Fruit fly (Drosophila melanogaster) whole organism, embryonic: ENCODE measurements around the gene pix.

Source experiments
- Atf6 ChIP-seq: fragments of 200-800 bp; sonication (Bioruptor generic); IDR thresholded peaks from 2 replicates; pipeline ENCODE4 v1.3.6; 2022; ENCODE audit warnings: missing biosample characterization, missing genetic modification characterization
- CG10147 ChIP-seq: fragments of 200-800 bp; sonication (Bioruptor generic); optimal IDR thresholded peaks from 2 replicates; lab custom pipeline; 2019; ENCODE audit warnings: missing biosample characterization, mild to moderate bottlenecking, missing genetic modification characterization, moderate library complexity
- CG10267 ChIP-seq: fragments of 200-800 bp; sonication (Bioruptor generic); optimal IDR thresholded peaks from 2 replicates; lab custom pipeline; 2018; ENCODE audit warnings: missing biosample characterization, mild to moderate bottlenecking, missing genetic modification characterization, moderate library complexity
- CG10543 ChIP-seq: fragments of 200-800 bp; sonication (Bioruptor generic); optimal IDR thresholded peaks from 3 replicates; lab custom pipeline; 2017; ENCODE audit warnings: missing biosample characterization, mild to moderate bottlenecking, missing genetic modification characterization, moderate library complexity
- CG11085 ChIP-seq: fragments of 200-800 bp; sonication (Bioruptor generic); IDR thresholded peaks from 2 replicates; pipeline ENCODE4 v1.3.6; 2022; ENCODE audit warnings: missing biosample characterization, missing genetic modification characterization
- CG11504 ChIP-seq: fragments of 200-800 bp; sonication (Bioruptor generic); optimal IDR thresholded peaks from 3 replicates; lab custom pipeline; 2019; ENCODE audit warnings: missing biosample characterization, mild to moderate bottlenecking, missing genetic modification characterization, moderate library complexity
- CG12071 ChIP-seq: fragments of 200-800 bp; sonication (Bioruptor generic); optimal IDR thresholded peaks from 3 replicates; lab custom pipeline; 2018; ENCODE audit warnings: missing biosample characterization, mild to moderate bottlenecking, missing genetic modification characterization
- CG13624 ChIP-seq: fragments of 200-800 bp; sonication (Bioruptor generic); optimal IDR thresholded peaks from 2 replicates; lab custom pipeline; 2016; ENCODE audit warnings: missing biosample characterization, missing genetic modification characterization
- CG14014 ChIP-seq: fragments of 200-800 bp; sonication (Bioruptor generic); IDR thresholded peaks from 2 replicates; pipeline ENCODE4 v1.3.6; 2022; ENCODE audit warnings: missing biosample characterization, missing genetic modification characterization
- CG17385 ChIP-seq: fragments of 200-800 bp; sonication (Bioruptor generic); optimal IDR thresholded peaks from 3 replicates; lab custom pipeline; 2018; ENCODE audit warnings: missing biosample characterization, mild to moderate bottlenecking, missing genetic modification characterization
- CG1832 ChIP-seq: fragments of 200-800 bp; sonication (Bioruptor generic); optimal IDR thresholded peaks from 2 replicates; lab custom pipeline; 2017; ENCODE audit warnings: missing biosample characterization, mild to moderate bottlenecking, missing genetic modification characterization, inconsistent platforms
- CG18476 ChIP-seq: fragments of 200-800 bp; sonication (Bioruptor generic); optimal IDR thresholded peaks from 2 replicates; lab custom pipeline; 2016; ENCODE audit warnings: missing biosample characterization, mild to moderate bottlenecking, missing genetic modification characterization
- CG2120 ChIP-seq: fragments of 200-800 bp; sonication (Bioruptor generic); optimal IDR thresholded peaks from 3 replicates; lab custom pipeline; 2016; ENCODE audit warnings: missing biosample characterization, missing genetic modification characterization
- CG2712 ChIP-seq: fragments of 200-800 bp; optimal IDR thresholded peaks from 3 replicates; lab custom pipeline; 2019; ENCODE audit warnings: missing biosample characterization, mild to moderate bottlenecking, missing genetic modification characterization, moderate library complexity
- CG32532 ChIP-seq: fragments of 200-800 bp; sonication (Bioruptor generic); IDR thresholded peaks from 2 replicates; pipeline ENCODE4 v1.3.6; 2022; ENCODE audit warnings: missing biosample characterization, missing genetic modification characterization
- CG3847 ChIP-seq: fragments of 200-800 bp; sonication (Bioruptor generic); IDR thresholded peaks from 2 replicates; pipeline ENCODE4 v1.3.6; 2022; ENCODE audit warnings: missing biosample characterization, missing genetic modification characterization
- CG4282 ChIP-seq: fragments of 200-800 bp; sonication (Bioruptor generic); optimal IDR thresholded peaks from 2 replicates; lab custom pipeline; 2016; ENCODE audit warnings: missing biosample characterization, missing genetic modification characterization
- CG43689 ChIP-seq: fragments of 200-800 bp; sonication (Bioruptor generic); IDR thresholded peaks from 2 replicates; pipeline ENCODE4 v1.3.6; 2022; ENCODE audit warnings: missing biosample characterization, missing genetic modification characterization
- CG5180 ChIP-seq: fragments of 200-800 bp; sonication (Bioruptor generic); optimal IDR thresholded peaks from 3 replicates; lab custom pipeline; 2017; ENCODE audit warnings: missing biosample characterization, missing genetic modification characterization, mild to moderate bottlenecking, moderate library complexity, missing genetic modification reagents
- CG6272 ChIP-seq: fragments of 200-800 bp; sonication (Bioruptor generic); IDR thresholded peaks from 2 replicates; pipeline ENCODE4 v1.3.6; 2022; ENCODE audit warnings: missing biosample characterization, missing genetic modification characterization
- CG6683 ChIP-seq: fragments of 200-800 bp; sonication (Bioruptor generic); optimal IDR thresholded peaks from 2 replicates; lab custom pipeline; 2017; ENCODE audit warnings: missing biosample characterization, mild to moderate bottlenecking, missing genetic modification characterization, missing genetic modification reagents
- CG6791 ChIP-seq: fragments of 200-800 bp; sonication (Bioruptor generic); IDR thresholded peaks from 3 replicates; pipeline ENCODE4 v1.3.6; 2022; ENCODE audit warnings: missing biosample characterization, missing genetic modification characterization; ENCODE audit not compliant: partially characterized antibody
- CG7271 ChIP-seq: fragments of 200-800 bp; sonication (Bioruptor generic); optimal IDR thresholded peaks from 2 replicates; lab custom pipeline; 2018; ENCODE audit warnings: missing biosample characterization, mild to moderate bottlenecking, missing genetic modification characterization, moderate library complexity
- CkIIα-i1 ChIP-seq: fragments of 200-800 bp; sonication (Bioruptor generic); IDR thresholded peaks from 2 replicates; pipeline ENCODE4 v1.3.6; 2022; ENCODE audit warnings: missing biosample characterization, missing genetic modification characterization
- Dbx ChIP-seq: fragments of 200-800 bp; sonication (Bioruptor generic); IDR thresholded peaks from 3 replicates; pipeline ENCODE4 v1.3.6; 2022; ENCODE audit warnings: missing biosample characterization, missing genetic modification characterization
- Doc3 ChIP-seq: fragments of 200-800 bp; sonication (Bioruptor generic); IDR thresholded peaks from 3 replicates; pipeline ENCODE4 v1.3.6; 2022; ENCODE audit warnings: missing biosample characterization, missing genetic modification characterization; ENCODE audit not compliant: partially characterized antibody
- Dref ChIP-seq: fragments of 200-800 bp; sonication (Bioruptor generic); IDR thresholded peaks from 2 replicates; pipeline ENCODE4 v1.3.6; 2022; ENCODE audit warnings: missing biosample characterization, missing genetic modification characterization
- Eip74EF ChIP-seq, 2 experiments: fragments of 200-800 bp in 1 of 2; fragments of >200 bp in 1 of 2; sonication (Bioruptor generic) in 1 of 2; optimal IDR thresholded peaks; 2 replicates each; lab custom pipeline; 2017 to 2019; ENCODE audit warnings: missing biosample characterization in 2 of 2, missing genetic modification characterization in 2 of 2, mild to moderate bottlenecking in 1 of 2, moderate library complexity in 1 of 2
- Gug ChIP-seq: fragments of 200-800 bp; sonication (Bioruptor generic); IDR thresholded peaks from 4 replicates; pipeline ENCODE4 v1.3.6; 2022; ENCODE audit warnings: missing biosample characterization, missing genetic modification characterization
- HLH4C ChIP-seq: fragments of 200-800 bp; sonication (Bioruptor generic); IDR thresholded peaks from 3 replicates; pipeline ENCODE4 v1.3.6; 2022; ENCODE audit warnings: missing biosample characterization, missing genetic modification characterization; ENCODE audit not compliant: partially characterized antibody
- Hand ChIP-seq: fragments of 200-800 bp; sonication (Bioruptor generic); optimal IDR thresholded peaks from 2 replicates; lab custom pipeline; 2017; ENCODE audit warnings: mild to moderate bottlenecking, missing biosample characterization, missing genetic modification reagents, missing genetic modification characterization
- HmgZ ChIP-seq: fragments of 200-800 bp; sonication (Bioruptor generic); optimal IDR thresholded peaks from 2 replicates; lab custom pipeline; 2018; ENCODE audit warnings: missing biosample characterization, mild to moderate bottlenecking, missing genetic modification characterization
- Hr39 ChIP-seq: fragments of >200 bp; optimal IDR thresholded peaks from 2 replicates; lab custom pipeline; 2017
- Lpt ChIP-seq: fragments of >200 bp; optimal IDR thresholded peaks from 2 replicates; lab custom pipeline; 2018; ENCODE audit warnings: missing biosample characterization, missing genetic modification characterization
- Mad ChIP-seq: fragments of 200-800 bp; sonication (Bioruptor generic); optimal IDR thresholded peaks from 2 replicates; lab custom pipeline; 2016; ENCODE audit warnings: missing biosample characterization, missing genetic modification characterization
- NFAT ChIP-seq: fragments of 200-800 bp; sonication (Bioruptor generic); IDR thresholded peaks from 2 replicates; pipeline ENCODE4 v1.3.6; 2022; ENCODE audit warnings: missing biosample characterization, missing genetic modification characterization
- Rfx ChIP-seq: fragments of 200-800 bp; sonication (Bioruptor generic); IDR thresholded peaks from 2 replicates; pipeline ENCODE4 v1.3.6; 2022; ENCODE audit warnings: missing biosample characterization, missing genetic modification characterization
- ap ChIP-seq: fragments of 200-800 bp; sonication (Bioruptor generic); IDR thresholded peaks from 2 replicates; pipeline ENCODE4 v1.3.6; 2022; ENCODE audit warnings: missing biosample characterization, missing genetic modification characterization
- bab2 ChIP-seq: fragments of 200-800 bp; sonication (Bioruptor generic); optimal IDR thresholded peaks from 2 replicates; lab custom pipeline; 2016; ENCODE audit warnings: missing biosample characterization, missing genetic modification characterization
- chm ChIP-seq: fragments of 200-800 bp; sonication (Bioruptor generic); IDR thresholded peaks from 2 replicates; pipeline ENCODE4 v1.3.6; 2022; ENCODE audit warnings: missing biosample characterization, missing genetic modification characterization
- hth ChIP-seq: fragments of >200 bp; optimal IDR thresholded peaks from 2 replicates; lab custom pipeline; 2017; ENCODE audit warnings: inconsistent platforms
- kay ChIP-seq: fragments of 200-800 bp; sonication (Bioruptor generic); optimal IDR thresholded peaks from 2 replicates; lab custom pipeline; 2016; ENCODE audit warnings: missing biosample characterization, missing genetic modification characterization
- maf-S ChIP-seq: fragments of 200-800 bp; sonication (Bioruptor generic); optimal IDR thresholded peaks from 2 replicates; lab custom pipeline; 2016; ENCODE audit warnings: missing biosample characterization, missing genetic modification characterization
- ro ChIP-seq: fragments of 200-800 bp; sonication (Bioruptor generic); IDR thresholded peaks from 2 replicates; pipeline ENCODE4 v1.3.6; 2022; ENCODE audit warnings: missing biosample characterization, missing genetic modification characterization
- row ChIP-seq: fragments of 200-800 bp; sonication (Bioruptor generic); IDR thresholded peaks from 3 replicates; pipeline ENCODE4 v1.3.6; 2022; ENCODE audit warnings: missing biosample characterization, missing genetic modification characterization
- sima ChIP-seq: fragments of 200-800 bp; sonication (Bioruptor generic); optimal IDR thresholded peaks from 2 replicates; lab custom pipeline; 2016; ENCODE audit warnings: missing biosample characterization, missing genetic modification characterization
- so ChIP-seq: fragments of 200-800 bp; sonication (Bioruptor generic); IDR thresholded peaks from 3 replicates; pipeline ENCODE4 v1.3.6; 2022; ENCODE audit warnings: missing biosample characterization, missing genetic modification characterization
- sqz ChIP-seq: fragments of 200-800 bp; sonication (Bioruptor generic); optimal IDR thresholded peaks from 3 replicates; lab custom pipeline; 2018; ENCODE audit warnings: missing biosample characterization, mild to moderate bottlenecking, missing genetic modification characterization
- tgo ChIP-seq: fragments of 200-800 bp; sonication (Bioruptor generic); IDR thresholded peaks from 3 replicates; pipeline ENCODE4 v1.3.6; 2022; ENCODE audit warnings: missing biosample characterization, missing genetic modification characterization
- tin ChIP-seq: fragments of 200-800 bp; sonication (Bioruptor generic); optimal IDR thresholded peaks from 3 replicates; lab custom pipeline; 2016; ENCODE audit warnings: missing biosample characterization, missing genetic modification characterization
- usp ChIP-seq: fragments of >200 bp; optimal IDR thresholded peaks from 2 replicates; lab custom pipeline; 2017; ENCODE audit warnings: missing biosample characterization, missing genetic modification characterization
- vvl ChIP-seq: fragments of 200-800 bp; sonication (Bioruptor generic); IDR thresholded peaks from 2 replicates; pipeline ENCODE4 v1.3.6; 2022; ENCODE audit warnings: missing biosample characterization, missing genetic modification characterization

pix gene

DNA sequence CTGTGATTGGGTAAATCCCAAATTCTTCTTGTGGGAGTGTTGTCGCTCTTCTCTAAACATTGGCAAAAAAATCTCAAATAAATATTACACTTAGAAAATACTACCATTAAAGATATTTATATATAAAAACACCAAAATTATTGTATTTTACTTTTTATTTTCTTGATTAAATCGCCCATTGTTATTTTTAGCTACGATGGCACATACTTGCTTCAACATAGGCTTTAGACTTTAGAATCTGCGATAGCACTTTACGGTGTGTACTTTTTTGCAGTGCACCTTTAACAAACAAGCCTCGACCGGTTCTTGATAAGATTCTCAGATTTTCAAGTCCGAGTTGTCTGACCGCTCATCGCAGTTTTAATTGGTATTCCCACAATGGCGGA, 19.9 kb downstream of the pix start, which contains the start of gene GNBP3 (continued):
- TF ChIP-seq CG32532 (GFP tag; lab: Robert Waterston, UW) (peak; percentile 69), CG5180 (GFP tag; lab: Kevin White, UChicago) (no peak), kay (GFP tag; lab: Kevin White, UChicago) (peak; percentile 26), Rfx (GFP tag; lab: Robert Waterston, UW) (peak; percentile 83), ap (GFP tag; lab: Robert Waterston, UW) (no peak), tin (GFP tag; lab: Kevin White, UChicago) (peak; percentile 66), CG12071 (GFP tag; lab: Kevin White, UChicago) (peak; percentile 63), Atf6 (GFP tag; lab: Robert Waterston, UW) (peak; percentile 53; the same call in 1 of the 2 replicates), sqz (GFP tag; lab: Kevin White, UChicago) (peak; percentile 65), sima (GFP tag; lab: Kevin White, UChicago) (no peak), CG11085 (GFP tag; lab: Robert Waterston, UW) (0 out of 2 replicates have a peak, but pooled peaks have one; percentile 51), CG7271 (tag; lab: Kevin White, UChicago) (no peak), CG13624 (GFP tag; lab: Kevin White, UChicago) (peak; percentile 16), Gug (GFP tag; lab: Robert Waterston, UW) (no peak; the same call in 3 of the 4 replicates), so (GFP tag; lab: Robert Waterston, UW) (no peak), CG14014 (GFP tag; lab: Robert Waterston, UW) (peak; percentile 57; the same call in 1 of the 2 replicates), vvl (peak; percentile 70), CG1832 (GFP tag; lab: Kevin White, UChicago) (no peak), usp (GFP tag; lab: Kevin White, UChicago) (no peak), Dbx (GFP tag; lab: Robert Waterston, UW) (peak; percentile 84), chm (GFP tag; lab: Robert Waterston, UW) (no peak), CG6683 (GFP tag; lab: Kevin White, UChicago) (peak; percentile 75), CG2712 (tag; lab: Kevin White, UChicago) (peak; percentile 70), bab2 (peak; percentile 59), NFAT (GFP tag; lab: Robert Waterston, UW) (0 out of 2 replicates have a peak, but pooled peaks have one; percentile 11), HmgZ (peak; percentile 25), Dref (no peak), CG18476 (GFP tag; lab: Kevin White, UChicago) (peak; percentile 74), CG6272 (0 out of 2 replicates have a peak, but pooled peaks have one; percentile 19), CG6791 (GFP tag; lab: Robert Waterston, UW) (no peak), CG10543 (GFP tag; lab: Kevin White, UChicago) (peak; percentile 56), CG10147 (GFP tag; lab: Kevin White, UChicago) (peak; percentile 87), ro (GFP tag; lab: Robert Waterston, UW) (no peak), row (GFP tag; lab: Robert Waterston, UW) (peak; percentile 58; the same call in 2 of the 3 replicates), CG43689 (no peak), tgo (GFP tag; lab: Robert Waterston, UW) (no peak), HLH4C (GFP tag; lab: Robert Waterston, UW) (no peak), Mad (GFP tag; lab: Kevin White, UChicago) (no peak), CG17385 (GFP tag; lab: Kevin White, UChicago) (peak; percentile 16), Eip74EF (GFP tag; optimal IDR thresholded peaks at IDR 0.05; lab: Kevin White, UChicago) (no peak), CkIIα-i1 (no peak), Hr39 (no peak), hth (no peak), Doc3 (no peak), CG2120 (peak; percentile 69), Hand (GFP tag; lab: Kevin White, UChicago) (no peak), CG4282 (GFP tag; lab: Kevin White, UChicago) (no peak), CG10267 (tag; lab: Kevin White, UChicago) (peak; percentile 81), CG3847 (GFP tag; lab: Robert Waterston, UW) (0 out of 2 replicates have a peak, but pooled peaks have one; percentile 7), maf-S (GFP tag; lab: Kevin White, UChicago) (no peak), CG11504 (tag; lab: Kevin White, UChicago) (peak; percentile 80), Lpt (GFP tag; lab: Kevin White, UChicago) (no peak)
